Worm (Caenorhabditis elegans) whole organism, midembryonic: ENCODE data around the gene drr-2.

Source experiments
- T22C8.4 ChIP-seq: fragments of 200-800 bp; sonication (Bioruptor generic); IDR thresholded peaks from 2 replicates; pipeline ENCODE4 v1.3.6; 2022; ENCODE audit warnings: missing genetic modification characterization, missing compliant biosample characterization
- cog-1 ChIP-seq: sonication (generic microtip); optimal IDR thresholded peaks from 2 replicates; lab custom pipeline; 2016; ENCODE audit warnings: missing genetic modification characterization, missing compliant biosample characterization
- flt-1 ChIP-seq: fragments of 200-800 bp; sonication (Bioruptor generic); IDR thresholded peaks from 2 replicates; pipeline ENCODE4 v1.3.6; 2022; ENCODE audit warnings: missing genetic modification characterization, missing compliant biosample characterization
- klf-2 ChIP-seq: fragments of 200-800 bp; sonication (Bioruptor generic); conservative IDR thresholded peaks from 2 replicates; pipeline ENCODE4 v1.3.6; 2022; ENCODE audit warnings: missing genetic modification reagents, missing genetic modification characterization, missing compliant biosample characterization
- med-1 ChIP-seq: sonication (generic microtip); optimal IDR thresholded peaks from 2 replicates; lab custom pipeline; 2017; ENCODE audit warnings: missing genetic modification characterization, mild to moderate bottlenecking, missing compliant biosample characterization, antibody characterized with exemption, missing genetic modification reagents; ENCODE audit not compliant: insufficient read depth
- ref-1 ChIP-seq: fragments of 200-800 bp; sonication (Bioruptor generic); conservative IDR thresholded peaks from 2 replicates; pipeline ENCODE4 v1.3.6; 2022; ENCODE audit warnings: missing genetic modification reagents, missing genetic modification characterization, missing compliant biosample characterization
- tab-1 ChIP-seq: fragments of 200-800 bp; sonication (Bioruptor generic); IDR thresholded peaks from 2 replicates; pipeline ENCODE4 v1.3.6; 2022; ENCODE audit warnings: missing genetic modification characterization, missing compliant biosample characterization
- ztf-23 ChIP-seq: fragments of 200-800 bp; sonication (Bioruptor generic); IDR thresholded peaks from 2 replicates; pipeline ENCODE4 v1.3.6; 2022; ENCODE audit warnings: missing genetic modification reagents, missing genetic modification characterization, missing compliant biosample characterization
- ztf-29 ChIP-seq: fragments of 200-800 bp; sonication (Bioruptor generic); IDR thresholded peaks from 2 replicates; pipeline ENCODE4 v1.3.6; 2022; ENCODE audit warnings: missing genetic modification reagents, missing genetic modification characterization, missing compliant biosample characterization

Gene drr-2

DNA sequence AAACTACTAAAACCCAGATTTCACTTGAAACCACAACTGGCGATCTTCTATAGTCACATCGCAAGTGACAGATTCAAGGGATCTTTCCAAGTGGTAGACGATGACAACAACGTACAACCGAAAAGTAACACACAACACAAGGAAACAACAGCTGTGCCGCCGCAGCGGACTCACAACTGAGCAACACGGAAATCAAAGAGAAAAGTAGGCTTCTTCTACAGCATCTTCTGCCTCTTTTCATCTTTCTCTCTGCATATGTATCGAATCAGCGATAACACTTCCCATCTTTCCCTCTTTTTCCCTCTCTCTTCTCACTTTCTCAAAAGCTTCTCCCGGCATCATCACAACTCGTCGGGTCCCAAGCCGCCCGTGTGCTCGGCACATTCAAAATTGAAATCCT lies 26.6 kb downstream of the drr-2 start, which contains the start of gene T12D8.9:
TSS of gene T12D8.9 (plus strand) at position 312 of the 400 bp plus-strand sequence.
- TF ChIP-seq cog-1 (no peak), ref-1 (GFP tag; lab: Robert Waterston, UW) (no peak), T22C8.4 (GFP tag; lab: Robert Waterston, UW) (no peak), klf-2 (GFP tag; lab: Robert Waterston, UW) (no peak), tab-1 (GFP tag; lab: Robert Waterston, UW) (no peak), ztf-29 (GFP tag; lab: Robert Waterston, UW) (no peak), med-1 (GFP tag; lab: Kevin White, UChicago) (no peak), flt-1 (GFP tag; lab: Robert Waterston, UW) (no peak), ztf-23 (GFP tag; lab: Robert Waterston, UW) (no peak)

DNA sequence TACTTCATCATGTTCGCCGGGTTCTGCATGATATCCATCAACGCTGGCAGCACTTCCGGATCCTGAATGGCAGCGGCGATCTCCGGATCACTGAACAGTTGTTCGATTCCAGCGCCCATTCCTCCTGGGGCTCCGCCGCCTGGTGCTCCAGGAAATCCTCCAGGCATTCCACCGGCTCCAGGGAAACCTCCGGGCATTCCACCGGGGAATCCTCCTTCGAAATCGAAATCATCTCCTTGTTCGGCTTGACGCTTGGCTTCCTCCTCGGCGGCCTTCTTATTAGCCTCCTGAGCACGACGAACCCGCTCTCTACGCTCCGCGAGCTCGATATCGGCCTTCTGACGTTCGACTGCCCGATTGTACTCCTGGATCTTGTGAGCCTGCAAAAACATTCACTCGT lies 27.8 kb downstream of the drr-2 start:
- TF ChIP-seq tab-1 (GFP tag; lab: Robert Waterston, UW) (no peak), klf-2 (GFP tag; lab: Robert Waterston, UW) (no peak), flt-1 (GFP tag; lab: Robert Waterston, UW) (0 out of 2 replicates have a peak, but pooled peaks have one; percentile 10), cog-1 (no peak), med-1 (GFP tag; lab: Kevin White, UChicago) (no peak), ztf-23 (GFP tag; lab: Robert Waterston, UW) (no peak)

DNA sequence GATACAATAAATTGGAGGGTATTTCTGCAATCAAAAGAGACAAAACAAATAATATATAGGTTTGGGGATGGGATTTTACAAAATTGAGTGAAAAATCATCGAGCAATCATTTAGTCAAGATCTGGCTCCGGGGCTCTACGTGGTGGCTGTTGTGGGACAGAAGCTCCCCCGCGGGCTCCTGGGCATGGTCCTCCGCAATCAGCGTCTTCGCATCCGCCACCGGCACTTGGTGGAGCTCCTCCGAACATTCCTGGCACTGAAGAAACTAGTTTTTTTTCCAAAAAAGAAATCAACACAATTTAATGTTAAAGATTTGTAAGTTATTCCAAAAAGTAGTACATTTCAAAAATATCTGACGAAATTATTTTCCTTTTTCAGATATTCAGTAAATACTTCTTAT lies 28.6 kb downstream of the drr-2 start:
- TF ChIP-seq T22C8.4 (GFP tag; lab: Robert Waterston, UW) (no peak), klf-2 (GFP tag; lab: Robert Waterston, UW) (no peak), med-1 (GFP tag; lab: Kevin White, UChicago) (no peak), flt-1 (GFP tag; lab: Robert Waterston, UW) (no peak), ztf-29 (GFP tag; lab: Robert Waterston, UW) (no peak), tab-1 (GFP tag; lab: Robert Waterston, UW) (no peak), cog-1 (no peak), ztf-23 (GFP tag; lab: Robert Waterston, UW) (no peak), ref-1 (GFP tag; lab: Robert Waterston, UW) (no peak)

DNA sequence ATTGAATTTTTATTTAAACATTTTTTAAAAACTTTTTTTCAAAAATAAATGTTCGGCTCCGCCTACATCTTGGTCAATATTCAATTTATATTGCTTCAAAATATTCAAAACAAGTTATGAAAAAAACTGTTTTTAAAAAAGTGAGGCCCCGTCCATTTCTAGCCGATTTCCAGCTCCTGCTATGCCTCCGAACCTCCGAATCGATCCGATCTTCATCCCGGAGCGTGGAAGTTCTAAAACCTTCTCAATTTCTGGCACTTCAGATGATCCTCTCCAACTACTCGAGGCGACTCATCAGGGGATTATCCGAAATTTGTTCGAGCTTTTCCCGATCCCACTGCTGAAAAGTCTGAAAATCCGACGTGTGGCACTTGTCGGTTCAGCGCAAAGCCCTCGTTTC lies 29.2 kb downstream of the drr-2 start:
- TF ChIP-seq med-1 (GFP tag; lab: Kevin White, UChicago) (no peak), cog-1 (no peak), T22C8.4 (GFP tag; lab: Robert Waterston, UW) (no peak), ref-1 (GFP tag; lab: Robert Waterston, UW) (no peak), tab-1 (GFP tag; lab: Robert Waterston, UW) (no peak), ztf-23 (GFP tag; lab: Robert Waterston, UW) (no peak), ztf-29 (GFP tag; lab: Robert Waterston, UW) (no peak), flt-1 (GFP tag; lab: Robert Waterston, UW) (no peak), klf-2 (GFP tag; lab: Robert Waterston, UW) (no peak)

DNA sequence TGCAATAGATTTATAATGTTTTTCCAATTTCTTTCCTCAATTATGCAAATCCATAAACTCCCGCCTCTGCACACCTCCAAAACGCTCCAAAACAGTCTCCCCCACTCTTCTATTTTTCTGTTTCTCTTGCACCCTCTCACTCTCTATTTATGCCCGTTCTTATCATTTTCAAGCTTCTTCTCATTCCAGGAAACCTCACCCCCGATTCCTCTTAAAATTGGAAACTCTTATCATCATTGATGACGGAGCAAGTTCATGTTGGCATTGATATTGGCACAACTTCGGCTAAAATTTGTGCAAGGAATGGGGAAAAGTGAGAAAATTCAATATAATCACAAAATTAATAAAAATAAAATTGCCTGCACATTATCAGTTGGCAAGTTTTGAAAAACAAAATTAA lies 35.5 kb downstream of the drr-2 start, which contains the start of gene shpk-1:
TSS of gene shpk-1 (plus strand) at position 188 of the 400 bp plus-strand sequence.
- TF ChIP-seq flt-1 (GFP tag; lab: Robert Waterston, UW) (no peak), med-1 (GFP tag; lab: Kevin White, UChicago) (no peak), T22C8.4 (GFP tag; lab: Robert Waterston, UW) (no peak), tab-1 (GFP tag; lab: Robert Waterston, UW) (no peak), ztf-23 (GFP tag; lab: Robert Waterston, UW) (no peak), cog-1 (no peak), ztf-29 (GFP tag; lab: Robert Waterston, UW) (no peak), klf-2 (GFP tag; lab: Robert Waterston, UW) (no peak), ref-1 (GFP tag; lab: Robert Waterston, UW) (no peak)

DNA sequence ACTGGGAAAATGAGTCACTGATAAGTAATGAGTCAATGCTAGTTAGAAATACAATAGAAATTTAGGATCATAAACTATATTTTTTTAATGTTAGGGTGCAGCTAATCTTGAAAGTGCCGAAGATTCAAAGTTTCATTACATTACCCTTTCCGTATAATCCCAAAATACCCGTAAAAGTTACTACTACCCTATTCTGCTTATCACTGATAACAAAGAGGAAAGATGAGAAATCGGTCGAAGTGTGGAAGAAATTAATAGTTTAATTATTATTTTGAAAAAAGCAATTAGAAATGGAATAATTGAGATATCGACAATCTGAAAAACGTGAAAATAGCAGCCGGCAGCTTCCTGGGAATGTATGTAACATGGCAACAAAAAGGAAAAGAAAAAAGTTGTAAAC lies 36.5 kb downstream of the drr-2 start:
- TF ChIP-seq ztf-23 (GFP tag; lab: Robert Waterston, UW) (no peak), tab-1 (GFP tag; lab: Robert Waterston, UW) (no peak), flt-1 (GFP tag; lab: Robert Waterston, UW) (no peak), ref-1 (GFP tag; lab: Robert Waterston, UW) (no peak), cog-1 (no peak), med-1 (GFP tag; lab: Kevin White, UChicago) (no peak), T22C8.4 (GFP tag; lab: Robert Waterston, UW) (no peak), ztf-29 (GFP tag; lab: Robert Waterston, UW) (no peak), klf-2 (GFP tag; lab: Robert Waterston, UW) (no peak)

DNA sequence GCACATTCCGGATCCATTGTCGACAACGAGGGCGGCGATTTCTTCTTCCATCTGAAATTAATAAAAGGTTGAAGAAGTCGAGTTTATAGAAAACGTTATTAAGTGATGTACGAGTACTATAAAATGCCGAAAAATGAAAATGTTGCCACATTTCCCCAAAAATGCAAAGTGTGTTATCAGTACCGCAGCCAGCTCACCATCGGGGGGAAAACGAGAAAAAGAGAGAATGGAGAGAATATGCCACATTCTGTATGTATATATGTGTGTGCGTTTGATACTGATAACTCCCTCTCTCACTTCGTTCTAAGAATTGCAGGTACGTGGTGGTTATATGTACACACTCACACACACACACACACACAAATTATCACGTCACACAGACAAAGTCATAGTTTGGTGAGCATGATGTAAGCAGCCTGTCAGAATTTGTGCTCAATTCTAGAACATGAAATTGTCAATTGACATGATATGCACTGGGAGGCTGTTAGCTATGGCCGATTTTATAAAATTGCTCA lies 37.3 kb downstream of the drr-2 start, which contains the start of gene act-5:
TSS of gene act-5 (minus strand) at position 51 of the 515 bp plus-strand sequence.
- TF ChIP-seq med-1 (GFP tag; lab: Kevin White, UChicago), result no peak
- no peak for TF ChIP-seq ztf-29 (GFP tag; lab: Robert Waterston, UW)
- TF ChIP-seq klf-2 (GFP tag; lab: Robert Waterston, UW), result no peak
- no peak for TF ChIP-seq ref-1 (GFP tag; lab: Robert Waterston, UW)
- no peak for TF ChIP-seq ztf-23 (GFP tag; lab: Robert Waterston, UW)
- TF ChIP-seq cog-1, result no peak
- no peak for TF ChIP-seq tab-1 (GFP tag; lab: Robert Waterston, UW)
- TF ChIP-seq flt-1 (GFP tag; lab: Robert Waterston, UW), result no peak
- no peak for TF ChIP-seq T22C8.4 (GFP tag; lab: Robert Waterston, UW)

DNA sequence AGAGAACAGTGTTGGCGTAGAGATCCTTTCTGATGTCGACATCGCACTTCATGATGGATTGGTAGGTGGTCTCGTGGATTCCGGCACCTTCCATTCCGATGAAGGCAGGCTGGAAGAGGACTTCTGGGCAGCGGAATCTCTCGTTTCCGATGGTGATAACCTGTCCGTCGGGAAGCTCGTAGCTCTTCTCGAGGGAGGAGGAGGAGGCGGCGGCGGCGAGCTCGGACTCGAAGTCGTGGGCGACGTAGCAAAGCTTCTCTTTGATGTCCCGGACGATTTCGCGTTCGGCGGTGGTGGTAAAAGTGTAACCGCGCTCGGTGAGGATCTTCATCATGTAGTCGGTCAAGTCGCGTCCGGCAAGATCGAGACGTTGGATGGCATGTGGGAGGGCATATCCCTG lies 38.5 kb downstream of the drr-2 start:
- TF ChIP-seq med-1 (GFP tag; lab: Kevin White, UChicago) (no peak), klf-2 (GFP tag; lab: Robert Waterston, UW) (no peak), T22C8.4 (GFP tag; lab: Robert Waterston, UW) (no peak), cog-1 (no peak), ztf-29 (GFP tag; lab: Robert Waterston, UW) (no peak), ztf-23 (GFP tag; lab: Robert Waterston, UW) (no peak), ref-1 (GFP tag; lab: Robert Waterston, UW) (no peak), flt-1 (GFP tag; lab: Robert Waterston, UW) (no peak), tab-1 (GFP tag; lab: Robert Waterston, UW) (no peak)

DNA sequence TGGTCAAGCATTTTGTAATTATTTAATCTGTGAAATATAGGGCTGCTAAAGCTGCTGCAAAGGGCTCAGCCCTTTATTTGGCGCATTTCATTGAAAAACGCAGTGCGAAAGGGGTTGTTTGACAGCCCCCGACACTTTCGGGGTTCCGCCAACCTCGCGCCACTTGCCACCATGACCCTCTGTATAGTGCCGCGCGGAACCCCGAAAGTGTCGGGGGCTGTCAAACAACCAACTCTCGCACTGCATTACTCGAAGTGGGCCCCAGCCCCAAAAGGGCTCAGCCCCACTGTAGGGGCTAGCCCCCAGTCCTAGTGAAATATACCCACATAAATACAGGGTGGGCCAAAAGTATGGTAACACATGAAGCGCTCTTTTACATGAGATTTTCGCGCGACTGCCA lies 43.1 kb downstream of the drr-2 start:
- TF ChIP-seq ref-1 (GFP tag; lab: Robert Waterston, UW) (no peak), cog-1 (no peak), tab-1 (GFP tag; lab: Robert Waterston, UW) (no peak), T22C8.4 (GFP tag; lab: Robert Waterston, UW) (no peak), flt-1 (GFP tag; lab: Robert Waterston, UW) (no peak), ztf-23 (GFP tag; lab: Robert Waterston, UW) (no peak), klf-2 (GFP tag; lab: Robert Waterston, UW) (no peak), med-1 (GFP tag; lab: Kevin White, UChicago) (no peak), ztf-29 (GFP tag; lab: Robert Waterston, UW) (no peak)
